Fruit fly (Drosophila melanogaster): Measurements from ENCODE around the gene elg1.

Gene elg1

DNA sequence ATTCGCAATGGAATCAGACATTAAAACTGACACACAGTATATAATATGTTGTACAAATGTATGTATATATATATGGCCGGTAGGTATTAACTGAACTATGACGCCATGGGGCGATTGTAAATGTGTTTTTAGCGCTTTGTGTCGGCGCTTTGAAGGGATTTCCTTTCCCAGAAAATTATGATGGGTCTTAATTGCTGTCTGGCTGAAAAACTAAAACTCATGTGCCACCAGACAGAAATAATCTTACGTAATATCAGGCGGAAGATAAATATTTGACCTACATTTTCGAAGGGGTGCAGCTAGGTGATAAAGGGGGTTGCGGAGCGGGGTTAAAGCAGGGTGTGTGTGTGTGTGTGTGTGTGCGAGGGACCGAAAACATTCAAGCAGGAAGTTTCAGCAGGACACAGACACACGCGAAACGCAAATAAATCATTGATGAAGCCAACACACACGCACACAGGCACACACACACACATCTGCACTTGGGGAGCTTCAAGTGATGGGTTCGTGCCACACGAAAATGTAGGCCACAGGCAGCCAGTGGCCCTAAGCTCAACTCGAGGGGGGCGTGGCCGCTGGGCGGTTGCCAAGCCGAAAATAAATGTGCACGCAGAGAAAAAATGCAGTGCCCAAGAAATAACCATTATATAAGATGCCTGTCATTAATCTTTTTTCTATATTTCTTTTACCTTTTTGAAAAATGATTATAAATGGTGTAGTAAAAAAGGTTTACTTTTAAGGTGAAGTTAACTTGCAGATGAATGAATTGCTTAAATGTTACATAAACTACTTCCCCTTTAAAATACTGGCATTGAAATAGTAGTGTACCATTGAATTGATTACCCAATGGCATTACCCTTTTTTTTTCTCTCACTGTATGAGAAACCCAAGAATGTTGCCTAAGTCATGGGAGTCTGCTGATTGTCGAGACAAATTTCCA, 25.7 kb downstream of the elg1 start (continued):
- TF ChIP-seq eyg (GFP tag; optimal IDR thresholded peaks at IDR 0.05): no peak
- TF ChIP-seq MESR4 (GFP tag; optimal IDR thresholded peaks at IDR 0.05): no peak
- TF ChIP-seq tgo (GFP tag; IDR thresholded peaks at IDR 0.05): peak; percentile 35; the same call in 2 of the 3 replicates
- TF ChIP-seq row (GFP tag; IDR thresholded peaks at IDR 0.05): peak; percentile 66
- TF ChIP-seq CG17829 (tag; optimal IDR thresholded peaks at IDR 0.05): peak; percentile 21
- TF ChIP-seq sqz (GFP tag; optimal IDR thresholded peaks at IDR 0.05): peak; percentile 17
- TF ChIP-seq Antp (GFP tag; optimal IDR thresholded peaks at IDR 0.05): peak; percentile 14
- TF ChIP-seq pita (GFP tag; optimal IDR thresholded peaks at IDR 0.05): no peak
- TF ChIP-seq B-H2 (GFP tag; optimal IDR thresholded peaks at IDR 0.05): no peak
- TF ChIP-seq CG9727 (GFP tag; optimal IDR thresholded peaks at IDR 0.05): peak; percentile 51
- peak; percentile 20 for TF ChIP-seq tin (GFP tag; optimal IDR thresholded peaks at IDR 0.05)
- TF ChIP-seq zen (tag; optimal IDR thresholded peaks at IDR 0.05): no peak
- peak; percentile 34 for TF ChIP-seq HLH54F (GFP tag; optimal IDR thresholded peaks at IDR 0.05)
- peak; percentile 34 for TF ChIP-seq trem (tag; optimal IDR thresholded peaks at IDR 0.05)
- TF ChIP-seq sim (GFP tag; IDR thresholded peaks at IDR 0.05): no peak
- peak; percentile 63 for TF ChIP-seq grau (tag; optimal IDR thresholded peaks at IDR 0.05)
- TF ChIP-seq CG6654 (GFP tag; optimal IDR thresholded peaks at IDR 0.05): no peak
- TF ChIP-seq Atf6 (GFP tag; IDR thresholded peaks at IDR 0.05): no peak
- no peak for TF ChIP-seq amos (GFP tag; IDR thresholded peaks at IDR 0.05; ENCODE audit: partially characterized antibody)
- TF ChIP-seq CG1529 (GFP tag; optimal IDR thresholded peaks at IDR 0.05): peak; percentile 56
- peak; percentile 45 for TF ChIP-seq CG1602 (GFP tag; optimal IDR thresholded peaks at IDR 0.05)
- no peak for TF ChIP-seq CG15696 (tag; optimal IDR thresholded peaks at IDR 0.05)
- TF ChIP-seq CG9876 (GFP tag; optimal IDR thresholded peaks at IDR 0.05): no peak
- no peak for TF ChIP-seq CTCF (GFP tag; optimal IDR thresholded peaks at IDR 0.05)
- TF ChIP-seq YL-1 (GFP tag; optimal IDR thresholded peaks at IDR 0.05): no peak
- TF ChIP-seq B-H1 (GFP tag; IDR thresholded peaks at IDR 0.05): no peak
- TF ChIP-seq CG12659 (GFP tag; optimal IDR thresholded peaks at IDR 0.05): peak; percentile 39
- TF ChIP-seq CG9932 (GFP tag; IDR thresholded peaks at IDR 0.05): no peak
- TF ChIP-seq Hr3 (GFP tag; optimal IDR thresholded peaks at IDR 0.05): peak; percentile 46
- no peak for TF ChIP-seq NC2β (GFP tag; optimal IDR thresholded peaks at IDR 0.05)
- peak; percentile 5 for TF ChIP-seq CG18619 (GFP tag; optimal IDR thresholded peaks at IDR 0.05)
- TF ChIP-seq CG11085 (GFP tag; IDR thresholded peaks at IDR 0.05): no peak
- no peak for TF ChIP-seq wek (GFP tag; optimal IDR thresholded peaks at IDR 0.05)
- TF ChIP-seq gsb (GFP tag; IDR thresholded peaks at IDR 0.05): peak; percentile 24; the same call in 1 of the 2 replicates
- no peak for TF ChIP-seq gcm2 (GFP tag; optimal IDR thresholded peaks at IDR 0.05)
- TF ChIP-seq CG10543 (GFP tag; optimal IDR thresholded peaks at IDR 0.05): no peak
- TF ChIP-seq eve (GFP tag; optimal IDR thresholded peaks at IDR 0.05): peak in 1 of 2 experiments; percentile 91
- peak; percentile 41 for TF ChIP-seq CG13775 (GFP tag; optimal IDR thresholded peaks at IDR 0.05)
- TF ChIP-seq chn (GFP tag; optimal IDR thresholded peaks at IDR 0.05): peak; percentile 47
- no peak for TF ChIP-seq bowl (GFP tag; IDR thresholded peaks at IDR 0.05)
- peak; percentile 64 for TF ChIP-seq tio (GFP tag; optimal IDR thresholded peaks at IDR 0.05)
- TF ChIP-seq CG16813 (GFP tag; IDR thresholded peaks at IDR 0.05; ENCODE audit: partially characterized antibody): no peak
- no peak for TF ChIP-seq Kr (GFP tag; optimal IDR thresholded peaks at IDR 0.05)
- peak; percentile 20 for TF ChIP-seq btn (GFP tag; optimal IDR thresholded peaks at IDR 0.05)
- TF ChIP-seq unc-4 (GFP tag; IDR thresholded peaks at IDR 0.05; ENCODE audit: partially characterized antibody): no peak
- TF ChIP-seq cad (GFP tag; optimal IDR thresholded peaks at IDR 0.05): no peak
- no peak for TF ChIP-seq br (optimal IDR thresholded peaks at IDR 0.05)
- no peak for TF ChIP-seq fru (optimal IDR thresholded peaks at IDR 0.05)
- peak; percentile 40; the same call in 2 of the 3 replicates for TF ChIP-seq CG17361 (GFP tag; IDR thresholded peaks at IDR 0.05)
- peak; percentile 51 for TF ChIP-seq Sox100B (GFP tag; optimal IDR thresholded peaks at IDR 0.05)
- no peak for TF ChIP-seq al (GFP tag; IDR thresholded peaks at IDR 0.05)
